Worm (Caenorhabditis elegans) whole organism, L1 larva: ENCODE measurements around the gene T26G10.3.

Experiments
- ama-1 ChIP-seq: fragments of 150-350 bp; optimal IDR thresholded peaks from 2 replicates; lab custom pipeline; 2014
- blmp-1 ChIP-seq: fragments of 150-350 bp; optimal IDR thresholded peaks from 2 replicates; lab custom pipeline; 2014; ENCODE audit warnings: missing biosample characterization, missing genetic modification characterization

DNA sequence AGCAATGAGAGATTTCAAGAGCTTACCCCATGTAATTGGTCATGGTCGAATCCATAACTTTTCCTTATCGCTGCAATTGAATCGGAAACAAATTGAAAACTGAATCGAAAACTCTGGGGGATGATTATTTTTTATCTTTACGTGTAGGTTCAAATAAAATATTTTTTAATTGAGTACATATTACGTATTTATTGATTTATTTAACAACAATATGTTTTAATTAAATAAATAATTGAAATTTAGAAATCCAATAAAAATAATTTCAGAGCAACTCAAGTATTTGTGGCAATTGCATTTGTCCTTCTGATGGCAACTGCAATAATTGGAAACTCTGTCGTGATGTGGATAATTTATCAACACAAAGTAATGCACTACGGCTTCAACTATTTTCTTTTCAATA lies 27.7 kb downstream of the T26G10.3 start, which contains the start of gene C38C10.3:
- TF ChIP-seq ama-1 (lab: Kevin White, UChicago) (no peak), blmp-1 (no peak)
